Worm (Caenorhabditis elegans) whole organism, L2 larva: ENCODE data around the gene tat-1.

Experiments
- C34F6.9 ChIP-seq: fragments of 150-350 bp; optimal IDR thresholded peaks from 2 replicates; lab custom pipeline; 2014; ENCODE audit warnings: missing biosample characterization, missing genetic modification characterization
- F13H6.1 ChIP-seq: sonication (generic microtip); optimal IDR thresholded peaks from 2 replicates; lab custom pipeline; 2016; ENCODE audit warnings: missing genetic modification characterization, missing compliant biosample characterization
- R02D3.7 ChIP-seq: fragments of 150-350 bp; optimal IDR thresholded peaks from 2 replicates; lab custom pipeline; 2014; ENCODE audit warnings: missing biosample characterization, missing genetic modification characterization
- Y55F3AM.14 ChIP-seq: fragments of 200-800 bp; sonication (Bioruptor generic); optimal IDR thresholded peaks from 2 replicates; lab custom pipeline; 2018; ENCODE audit warnings: mild to moderate bottlenecking, missing genetic modification characterization, missing compliant biosample characterization
- ZK546.5 ChIP-seq: sonication (generic microtip); optimal IDR thresholded peaks from 2 replicates; lab custom pipeline; 2017; ENCODE audit warnings: missing biosample characterization, missing genetic modification characterization
- alr-1 ChIP-seq: fragments of 150-350 bp; optimal IDR thresholded peaks from 2 replicates; lab custom pipeline; 2014; ENCODE audit warnings: missing biosample characterization, missing genetic modification characterization
- aly-2 ChIP-seq: fragments of 150-350 bp; optimal IDR thresholded peaks from 2 replicates; lab custom pipeline; 2014; ENCODE audit warnings: missing biosample characterization, missing genetic modification characterization
- ama-1 ChIP-seq: fragments of 150-350 bp; optimal IDR thresholded peaks from 2 replicates; lab custom pipeline; 2018; ENCODE audit warnings: inconsistent platforms
- blmp-1 ChIP-seq: sonication (generic microtip); optimal IDR thresholded peaks from 2 replicates; lab custom pipeline; 2017; ENCODE audit warnings: missing genetic modification characterization, mild to moderate bottlenecking, missing compliant biosample characterization, antibody characterized with exemption, moderate library complexity; ENCODE audit not compliant: insufficient read depth
- ceh-16 ChIP-seq: fragments of 150-350 bp; optimal IDR thresholded peaks from 2 replicates; lab custom pipeline; 2014; ENCODE audit warnings: missing biosample characterization, missing genetic modification characterization
- ceh-82 ChIP-seq: fragments of 150-350 bp; optimal IDR thresholded peaks from 2 replicates; lab custom pipeline; 2014; ENCODE audit warnings: missing biosample characterization, missing genetic modification characterization
- crh-2 ChIP-seq: sonication (generic microtip); optimal IDR thresholded peaks from 2 replicates; lab custom pipeline; 2017; ENCODE audit warnings: missing biosample characterization, missing genetic modification characterization
- dmd-4 ChIP-seq: sonication (generic microtip); optimal IDR thresholded peaks from 2 replicates; lab custom pipeline; 2017; ENCODE audit warnings: missing biosample characterization, missing genetic modification characterization
- egl-27 ChIP-seq: sonication (generic microtip); optimal IDR thresholded peaks from 3 replicates; lab custom pipeline; 2017; ENCODE audit warnings: missing biosample characterization, missing genetic modification reagents, missing genetic modification characterization
- elt-1 ChIP-seq: fragments of 150-350 bp; optimal IDR thresholded peaks from 2 replicates; lab custom pipeline; 2014; ENCODE audit warnings: missing biosample characterization, missing genetic modification characterization
- elt-3 ChIP-seq: sonication (generic microtip); optimal IDR thresholded peaks from 2 replicates; lab custom pipeline; 2017; ENCODE audit warnings: missing biosample characterization, missing genetic modification characterization
- fos-1 ChIP-seq: fragments of 150-350 bp; optimal IDR thresholded peaks from 2 replicates; lab custom pipeline; 2014; ENCODE audit warnings: missing biosample characterization, missing genetic modification characterization
- gmeb-1 ChIP-seq: fragments of 150-350 bp; optimal IDR thresholded peaks from 2 replicates; lab custom pipeline; 2014; ENCODE audit warnings: missing biosample characterization, missing genetic modification characterization
- lin-11 ChIP-seq: fragments of 150-350 bp; sonication (generic microtip); optimal IDR thresholded peaks from 2 replicates; lab custom pipeline; 2014; ENCODE audit warnings: missing biosample characterization, missing genetic modification characterization, inconsistent platforms, mixed read lengths
- lin-13 ChIP-seq: fragments of 150-350 bp; optimal IDR thresholded peaks from 2 replicates; lab custom pipeline; 2014; ENCODE audit warnings: missing biosample characterization, missing genetic modification reagents, missing genetic modification characterization
- lin-39 ChIP-seq: fragments of 150-350 bp; optimal IDR thresholded peaks from 2 replicates; lab custom pipeline; 2014; ENCODE audit warnings: missing biosample characterization, missing genetic modification reagents, missing genetic modification characterization
- lsy-2 ChIP-seq, 2 experiments: fragments of 150-350 bp in 1 of 2; sonication (generic microtip) in 1 of 2; optimal IDR thresholded peaks; 2 replicates each; lab custom pipeline; 2014 to 2017; ENCODE audit warnings: missing biosample characterization in 2 of 2, missing genetic modification characterization in 2 of 2
- mab-5 ChIP-seq: fragments of 150-350 bp; optimal IDR thresholded peaks from 2 replicates; lab custom pipeline; 2014; ENCODE audit warnings: missing biosample characterization, missing genetic modification characterization
- mbf-1 ChIP-seq: sonication (generic microtip); optimal IDR thresholded peaks from 2 replicates; lab custom pipeline; 2017; ENCODE audit warnings: missing biosample characterization, missing genetic modification characterization
- mdl-1 ChIP-seq, 2 experiments: fragments of 150-350 bp in 1 of 2; sonication (generic microtip) in 1 of 2; optimal IDR thresholded peaks; 2 replicates each; lab custom pipeline; 2017; ENCODE audit warnings: missing biosample characterization in 2 of 2, missing genetic modification characterization in 2 of 2
- nhr-10 ChIP-seq: sonication (generic microtip); optimal IDR thresholded peaks from 2 replicates; lab custom pipeline; 2017; ENCODE audit warnings: missing biosample characterization, missing genetic modification characterization
- nhr-11 ChIP-seq: fragments of 150-350 bp; optimal IDR thresholded peaks from 2 replicates; lab custom pipeline; 2014; ENCODE audit warnings: missing biosample characterization, missing genetic modification characterization
- nhr-12 ChIP-seq: fragments of 150-350 bp; optimal IDR thresholded peaks from 2 replicates; lab custom pipeline; 2014; ENCODE audit warnings: missing biosample characterization, missing genetic modification characterization
- nhr-129 ChIP-seq: fragments of 150-350 bp; optimal IDR thresholded peaks from 2 replicates; lab custom pipeline; 2014; ENCODE audit warnings: missing biosample characterization, missing genetic modification characterization
- nhr-21 ChIP-seq: fragments of 150-350 bp; optimal IDR thresholded peaks from 2 replicates; lab custom pipeline; 2014; ENCODE audit warnings: missing biosample characterization, missing genetic modification characterization
- nhr-23 ChIP-seq: fragments of 150-350 bp; optimal IDR thresholded peaks from 2 replicates; lab custom pipeline; 2014; ENCODE audit warnings: missing biosample characterization, missing genetic modification reagents, missing genetic modification characterization
- nhr-237 ChIP-seq: fragments of 150-350 bp; optimal IDR thresholded peaks from 2 replicates; lab custom pipeline; 2014; ENCODE audit warnings: missing biosample characterization, missing genetic modification characterization
- nhr-25 ChIP-seq: fragments of 150-350 bp; sonication (generic microtip); optimal IDR thresholded peaks from 3 replicates; lab custom pipeline; 2014; ENCODE audit warnings: missing biosample characterization, missing genetic modification characterization
- nhr-6 ChIP-seq: fragments of 150-350 bp; optimal IDR thresholded peaks from 2 replicates; lab custom pipeline; 2014; ENCODE audit warnings: missing biosample characterization, missing genetic modification characterization
- nhr-77 ChIP-seq: fragments of 150-350 bp; optimal IDR thresholded peaks from 2 replicates; lab custom pipeline; 2014; ENCODE audit warnings: missing biosample characterization, missing genetic modification characterization
- peb-1 ChIP-seq: fragments of 150-350 bp; optimal IDR thresholded peaks from 2 replicates; lab custom pipeline; 2014; ENCODE audit warnings: missing biosample characterization, missing genetic modification characterization
- sem-4 ChIP-seq: fragments of 150-350 bp; optimal IDR thresholded peaks from 2 replicates; lab custom pipeline; 2014; ENCODE audit warnings: missing biosample characterization, missing genetic modification reagents, missing genetic modification characterization
- skn-1 ChIP-seq: sonication (generic microtip); optimal IDR thresholded peaks from 2 replicates; lab custom pipeline; 2017; ENCODE audit warnings: missing biosample characterization, missing genetic modification characterization
- sma-3 ChIP-seq: sonication (generic microtip); optimal IDR thresholded peaks from 2 replicates; lab custom pipeline; 2016; ENCODE audit warnings: missing genetic modification reagents, missing genetic modification characterization, missing compliant biosample characterization
- sma-9 ChIP-seq, 2 experiments: fragments of 150-350 bp in 1 of 2; sonication (generic microtip) in 1 of 2; optimal IDR thresholded peaks; 2 replicates each; lab custom pipeline; 2014 to 2016; ENCODE audit warnings: missing genetic modification characterization in 2 of 2, mild to moderate bottlenecking in 1 of 2, missing biosample characterization in 1 of 2, missing compliant biosample characterization in 1 of 2, missing genetic modification reagents in 1 of 2, moderate library complexity in 1 of 2
- snpc-4 ChIP-seq: fragments of 150-350 bp; optimal IDR thresholded peaks from 2 replicates; lab custom pipeline; 2014; ENCODE audit warnings: missing biosample characterization, missing genetic modification characterization
- unc-39 ChIP-seq: fragments of 150-350 bp; optimal IDR thresholded peaks from 2 replicates; lab custom pipeline; 2014; ENCODE audit warnings: missing biosample characterization, missing genetic modification characterization
- unc-55 ChIP-seq: fragments of 150-350 bp; sonication (generic microtip); optimal IDR thresholded peaks from 3 replicates; lab custom pipeline; 2014; ENCODE audit warnings: missing biosample characterization, missing genetic modification reagents, missing genetic modification characterization
- unc-62 ChIP-seq: fragments of 150-350 bp; optimal IDR thresholded peaks from 2 replicates; lab custom pipeline; 2014; ENCODE audit warnings: missing biosample characterization, missing genetic modification reagents, missing genetic modification characterization
- zag-1 ChIP-seq: fragments of 150-350 bp; optimal IDR thresholded peaks from 2 replicates; lab custom pipeline; 2014; ENCODE audit warnings: missing biosample characterization, missing genetic modification characterization
- ztf-1 ChIP-seq: fragments of 200-800 bp; sonication (Bioruptor generic); conservative IDR thresholded peaks from 2 replicates; pipeline ENCODE4 v1.3.6; 2022; ENCODE audit warnings: missing genetic modification characterization, missing compliant biosample characterization
- ztf-11 ChIP-seq: sonication (generic microtip); optimal IDR thresholded peaks from 2 replicates; lab custom pipeline; 2017; ENCODE audit warnings: missing biosample characterization, missing genetic modification characterization
- ztf-4 ChIP-seq: fragments of 150-350 bp; optimal IDR thresholded peaks from 2 replicates; lab custom pipeline; 2014; ENCODE audit warnings: missing biosample characterization, missing genetic modification characterization

The tat-1 gene

ce11 chrIII:12356588-12356987 lies 64.9 kb downstream of the tat-1 start:
- TF ChIP-seq elt-1 (tag; lab: Kevin White, UChicago) (no peak), lin-39 (tag; lab: Kevin White, UChicago) (no peak), unc-55 (GFP tag; lab: Kevin White, UChicago) (no peak), C34F6.9 (tag; lab: Kevin White, UChicago) (no peak), R02D3.7 (tag; lab: Kevin White, UChicago) (no peak), snpc-4 (tag; lab: Kevin White, UChicago) (no peak), nhr-129 (no peak), lin-13 (GFP tag; lab: Kevin White, UChicago) (no peak), blmp-1 (no peak), sem-4 (tag; lab: Kevin White, UChicago) (no peak), nhr-11 (no peak), skn-1 (tag; lab: Kevin White, UChicago) (no peak), ama-1 (lab: Kevin White, UChicago) (no peak), ztf-4 (no peak), nhr-21 (no peak), aly-2 (tag; lab: Kevin White, UChicago) (no peak), nhr-25 (tag; lab: Kevin White, UChicago) (no peak), unc-39 (tag; lab: Kevin White, UChicago) (no peak), Y55F3AM.14 (GFP tag; lab: Kevin White, UChicago) (no peak), unc-62 (GFP tag; lab: Kevin White, UChicago) (no peak)

- TF ChIP-seq unc-55 (GFP tag; lab: Kevin White, UChicago) (peak; percentile 93), lsy-2 (tag; optimal IDR thresholded peaks at IDR 0.05; lab: Kevin White, UChicago) (peak; percentile 75 to 91), sem-4 (tag; lab: Kevin White, UChicago) (peak; percentile 94), F13H6.1 (tag; lab: Kevin White, UChicago) (peak; percentile 86), nhr-21 (peak; percentile 61), nhr-237 (no peak), mbf-1 (tag; lab: Kevin White, UChicago) (no peak), sma-9 (GFP tag; optimal IDR thresholded peaks at IDR 0.05; lab: Kevin White, UChicago) (peak; percentile 87), sma-9 (tag; optimal IDR thresholded peaks at IDR 0.05; lab: Kevin White, UChicago) (no peak), nhr-11 (no peak), zag-1 (tag; lab: Kevin White, UChicago) (no peak), ceh-82 (tag; lab: Kevin White, UChicago) (no peak), mab-5 (tag; lab: Kevin White, UChicago) (peak; percentile 49), ztf-4 (peak; percentile 26), nhr-12 (tag; lab: Kevin White, UChicago) (no peak), ztf-1 (GFP tag; lab: Robert Waterston, UW) (no peak), sma-3 (peak; percentile 90), lin-39 (tag; lab: Kevin White, UChicago) (no peak), ZK546.5 (tag; lab: Kevin White, UChicago) (peak; percentile 28), nhr-129 (peak; percentile 32), nhr-25 (tag; lab: Kevin White, UChicago) (peak; percentile 85), crh-2 (tag; lab: Kevin White, UChicago) (peak; percentile 78), peb-1 (tag; lab: Kevin White, UChicago) (no peak), nhr-77 (tag; lab: Kevin White, UChicago) (no peak), lin-11 (tag; lab: Kevin White, UChicago) (peak; percentile 71), ceh-16 (tag; lab: Kevin White, UChicago) (no peak), Y55F3AM.14 (GFP tag; lab: Kevin White, UChicago) (no peak), elt-1 (tag; lab: Kevin White, UChicago) (no peak), dmd-4 (no peak), unc-62 (GFP tag; lab: Kevin White, UChicago) (no peak), fos-1 (tag; lab: Kevin White, UChicago) (peak; percentile 69), gmeb-1 (tag; lab: Kevin White, UChicago) (peak; percentile 86), snpc-4 (tag; lab: Kevin White, UChicago) (peak; percentile 65), nhr-10 (no peak), aly-2 (tag; lab: Kevin White, UChicago) (no peak), unc-39 (tag; lab: Kevin White, UChicago) (no peak), C34F6.9 (tag; lab: Kevin White, UChicago) (peak; percentile 93), ztf-11 (no peak), lin-13 (GFP tag; lab: Kevin White, UChicago) (peak; percentile 89), nhr-23 (tag; lab: Kevin White, UChicago) (no peak), ama-1 (lab: Kevin White, UChicago) (no peak), nhr-6 (peak; percentile 57), alr-1 (tag; lab: Kevin White, UChicago) (no peak), skn-1 (tag; lab: Kevin White, UChicago) (peak; percentile 30), egl-27 (peak; percentile 35), elt-3 (no peak), R02D3.7 (tag; lab: Kevin White, UChicago) (no peak), blmp-1 (peak; percentile 11), mdl-1 (tag; optimal IDR thresholded peaks at IDR 0.05; lab: Kevin White, UChicago) (peak in 1 of 2 experiments; percentile 5)
- TF ChIP-seq, all 48 proteins: peak for 24
Observed at ce11 chrIII:12351301-12351700, 70.2 kb downstream of the tat-1 start, which contains the start of the genes pph-4.1 and Y75B8A.31. Gene pph-4.1, minus strand, starts transcription at chrIII:12351336. Gene Y75B8A.31, plus strand, starts transcription at chrIII:12351642.
